Worm (Caenorhabditis elegans) whole organism, L3 larva: ENCODE data around the gene atg-10.

Experiments used
- aly-2 ChIP-seq: fragments of 150-350 bp; optimal IDR thresholded peaks from 2 replicates; lab custom pipeline; 2014; ENCODE audit warnings: missing biosample characterization, missing genetic modification characterization
- nhr-11 ChIP-seq: fragments of 150-350 bp; optimal IDR thresholded peaks from 2 replicates; lab custom pipeline; 2014; ENCODE audit warnings: missing biosample characterization, missing genetic modification characterization

DNA sequence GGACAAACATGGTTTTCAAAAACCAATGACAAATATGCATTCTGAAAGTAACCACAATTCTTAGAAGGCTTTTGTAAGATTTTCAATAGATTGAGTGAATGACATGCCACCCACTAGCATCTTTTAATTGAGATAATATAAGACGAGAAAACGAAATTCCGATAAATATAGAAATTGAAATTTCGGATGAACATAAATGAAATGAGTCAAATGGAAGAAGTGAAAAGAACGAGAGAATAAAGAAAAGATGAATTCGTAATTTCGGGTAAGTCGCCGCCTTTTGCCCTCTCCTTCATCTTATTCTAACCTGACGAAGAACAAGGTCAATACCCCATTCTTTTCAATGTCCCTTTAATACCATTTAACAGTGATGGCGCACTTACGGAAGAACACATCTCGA is 16.6 kb upstream of the atg-10 start:
- TF ChIP-seq aly-2 (no peak), nhr-11 (tag; lab: Kevin White, UChicago) (no peak)
